Fruit fly (Drosophila melanogaster): ENCODE measurements around the gene Tie.

DNA sequence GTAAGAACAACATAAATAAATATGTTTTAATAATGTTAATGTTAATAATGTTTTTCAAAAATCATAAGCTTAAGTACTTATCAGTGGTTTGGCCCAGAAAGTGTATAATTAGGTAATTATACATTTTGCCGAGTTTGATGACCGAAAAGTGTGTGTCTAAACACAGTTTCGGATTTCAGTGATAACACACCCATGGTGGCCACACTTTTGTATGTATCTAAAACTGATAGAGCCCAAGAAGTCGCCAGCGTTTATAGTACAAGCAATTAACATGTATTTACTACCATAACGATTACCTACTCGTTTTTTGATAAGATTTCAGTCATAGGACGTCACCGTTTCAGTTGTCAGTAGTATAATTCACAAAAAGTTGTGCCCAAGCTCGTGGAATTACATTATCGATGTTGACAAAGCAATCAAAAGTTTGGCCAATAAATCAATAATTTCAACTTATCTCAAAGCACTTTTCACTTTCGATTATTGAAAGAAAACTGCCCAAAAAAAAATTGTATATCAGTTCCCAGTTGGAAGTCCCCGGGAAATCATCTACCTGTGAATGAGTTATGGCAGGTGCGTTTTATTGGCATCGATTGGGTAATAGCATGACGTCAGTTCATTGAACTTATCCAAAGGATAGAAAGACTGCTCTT, 18.3 kb upstream of the Tie start:
- no peak for TF ChIP-seq D19B (GFP tag; optimal IDR thresholded peaks at IDR 0.05)
- TF ChIP-seq zen2 (GFP tag; IDR thresholded peaks at IDR 0.05; ENCODE audit: partially characterized antibody), result no peak
- TF ChIP-seq insv (GFP tag; optimal IDR thresholded peaks at IDR 0.05), result no peak

All from whole organism, embryonic.